Worm (Caenorhabditis elegans) whole organism, late embryonic: Measurements from ENCODE around the gene spsb-1.

Experiments used
- F13H6.1 ChIP-seq: sonication (generic microtip); optimal IDR thresholded peaks from 2 replicates; lab custom pipeline; 2016; ENCODE audit warnings: missing genetic modification characterization, missing compliant biosample characterization
- ama-1 ChIP-seq: fragments of 150-350 bp; optimal IDR thresholded peaks from 2 replicates; lab custom pipeline; 2014
- ceh-9 ChIP-seq: sonication (generic microtip); optimal IDR thresholded peaks from 2 replicates; lab custom pipeline; 2016; ENCODE audit warnings: mild to moderate bottlenecking, missing genetic modification characterization, inconsistent platforms, missing compliant biosample characterization
- dve-1 ChIP-seq: sonication (generic microtip); optimal IDR thresholded peaks from 2 replicates; lab custom pipeline; 2017; ENCODE audit warnings: antibody characterized with exemption, mild to moderate bottlenecking, missing genetic modification characterization, missing compliant biosample characterization
- elt-4 ChIP-seq: sonication (generic microtip); optimal IDR thresholded peaks from 2 replicates; lab custom pipeline; 2016; ENCODE audit warnings: missing genetic modification characterization, missing compliant biosample characterization
- pqm-1 ChIP-seq: sonication (generic microtip); optimal IDR thresholded peaks from 2 replicates; lab custom pipeline; 2016; ENCODE audit warnings: missing genetic modification characterization, missing compliant biosample characterization
- unc-42 ChIP-seq: sonication (generic microtip); optimal IDR thresholded peaks from 2 replicates; lab custom pipeline; 2016; ENCODE audit warnings: missing genotype, missing genetic modification characterization, missing compliant biosample characterization

DNA sequence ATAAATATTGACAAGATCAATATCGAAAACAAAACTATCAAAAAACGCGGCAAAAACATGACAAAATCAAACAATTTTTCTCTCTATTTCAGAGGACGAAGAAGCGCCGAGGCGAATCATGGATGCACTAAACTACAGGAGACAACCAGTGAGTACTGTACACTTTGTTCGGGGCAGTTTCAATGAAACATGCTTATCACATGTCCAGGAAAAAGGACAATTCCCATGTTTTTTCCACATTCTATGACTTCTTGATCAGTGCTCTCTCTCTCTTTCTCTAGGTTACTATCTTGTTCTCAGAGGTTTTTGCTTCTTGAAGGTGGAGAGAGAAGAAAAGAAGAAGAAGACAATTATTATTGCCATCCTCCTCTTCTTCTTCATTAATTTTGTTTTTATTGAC lies 967 bp downstream of the spsb-1 start:
- TF ChIP-seq F13H6.1 (no peak), unc-42 (tag; lab: Kevin White, UChicago) (no peak), elt-4 (tag; lab: Kevin White, UChicago) (no peak), dve-1 (tag; lab: Kevin White, UChicago) (no peak), ceh-9 (tag; lab: Kevin White, UChicago) (no peak), pqm-1 (tag; lab: Kevin White, UChicago) (no peak), ama-1 (lab: Kevin White, UChicago) (no peak)
